Worm (Caenorhabditis elegans) whole organism, mixed stage, embryonic: Measurements from ENCODE around the gene F28A12.10.

ENCODE experiments used
- lin-13 ChIP-seq: fragments of 150-350 bp; optimal IDR thresholded peaks from 2 replicates; lab custom pipeline; 2014; ENCODE audit warnings: missing biosample characterization, missing genetic modification characterization
- nhr-12 ChIP-seq: fragments of 150-350 bp; optimal IDR thresholded peaks from 2 replicates; lab custom pipeline; 2014; ENCODE audit warnings: missing biosample characterization, missing genetic modification characterization
- nhr-237 ChIP-seq: fragments of 150-350 bp; optimal IDR thresholded peaks from 2 replicates; lab custom pipeline; 2014; ENCODE audit warnings: missing biosample characterization, missing genetic modification characterization

DNA sequence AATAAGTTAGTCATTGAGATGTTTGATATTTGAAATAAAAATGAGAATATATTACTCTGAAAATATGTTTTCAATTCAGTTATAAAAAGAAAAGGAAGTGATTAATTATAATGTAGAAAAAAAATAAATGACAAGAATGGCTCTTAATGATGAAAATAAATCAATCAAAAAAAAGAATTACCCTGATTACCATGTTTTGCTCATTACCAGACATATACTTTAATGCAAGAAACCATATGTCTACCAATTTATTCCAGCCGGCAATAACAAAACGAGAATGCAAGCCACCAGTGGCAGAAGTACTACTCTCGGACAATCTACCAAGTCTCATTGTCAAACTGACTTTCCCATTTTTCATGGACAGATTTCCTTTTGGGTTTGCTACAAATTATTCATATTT is 46.2 kb upstream of the F28A12.10 start:
- TF ChIP-seq nhr-12 (tag; lab: Kevin White, UChicago): no peak
- TF ChIP-seq lin-13 (tag; lab: Kevin White, UChicago): no peak
- TF ChIP-seq nhr-237 (tag; lab: Kevin White, UChicago): no peak
